Worm (Caenorhabditis elegans) whole organism, late embryonic: ENCODE data around the gene sel-10.

ENCODE experiments used
- F13H6.1 ChIP-seq: sonication (generic microtip); optimal IDR thresholded peaks from 2 replicates; lab custom pipeline; 2016; ENCODE audit warnings: missing genetic modification characterization, missing compliant biosample characterization
- ceh-18 ChIP-seq: sonication (generic microtip); optimal IDR thresholded peaks from 2 replicates; lab custom pipeline; 2016; ENCODE audit warnings: missing genetic modification characterization, missing compliant biosample characterization
- ceh-19 ChIP-seq: fragments of 200-800 bp; sonication (Bioruptor generic); optimal IDR thresholded peaks from 2 replicates; lab custom pipeline; 2018; ENCODE audit warnings: mild to moderate bottlenecking, missing genetic modification characterization, missing compliant biosample characterization
- ceh-2 ChIP-seq: sonication (generic microtip); optimal IDR thresholded peaks from 2 replicates; lab custom pipeline; 2016; ENCODE audit warnings: missing genotype, missing genetic modification characterization, missing compliant biosample characterization
- ceh-24 ChIP-seq: sonication (generic microtip); optimal IDR thresholded peaks from 2 replicates; lab custom pipeline; 2016; ENCODE audit warnings: mild to moderate bottlenecking, missing genetic modification characterization, missing compliant biosample characterization
- ceh-45 ChIP-seq: fragments of 200-800 bp; sonication (Bioruptor generic); IDR thresholded peaks from 2 replicates; pipeline ENCODE4 v1.3.6; 2022; ENCODE audit warnings: missing genetic modification reagents, missing genetic modification characterization, missing compliant biosample characterization
- ceh-6 ChIP-seq: fragments of 200-800 bp; sonication (Bioruptor generic); optimal IDR thresholded peaks from 2 replicates; lab custom pipeline; 2018; ENCODE audit warnings: mild to moderate bottlenecking, missing genetic modification characterization, missing compliant biosample characterization
- ceh-9 ChIP-seq: sonication (generic microtip); optimal IDR thresholded peaks from 2 replicates; lab custom pipeline; 2016; ENCODE audit warnings: mild to moderate bottlenecking, missing genetic modification characterization, inconsistent platforms, missing compliant biosample characterization
- fkh-10 ChIP-seq: fragments of 150-350 bp; optimal IDR thresholded peaks from 2 replicates; lab custom pipeline; 2014; ENCODE audit warnings: missing biosample characterization, missing genetic modification reagents, missing genetic modification characterization
- gmeb-2 ChIP-seq: sonication (generic microtip); optimal IDR thresholded peaks from 2 replicates; lab custom pipeline; 2016; ENCODE audit warnings: missing genetic modification characterization, inconsistent platforms, missing compliant biosample characterization
- hlh-6 ChIP-seq: sonication (generic microtip); optimal IDR thresholded peaks from 2 replicates; lab custom pipeline; 2016; ENCODE audit warnings: missing genotype, missing genetic modification characterization, missing compliant biosample characterization
- lim-6 ChIP-seq: sonication (generic microtip); optimal IDR thresholded peaks from 2 replicates; lab custom pipeline; 2016; ENCODE audit warnings: missing genetic modification characterization, missing compliant biosample characterization
- lin-11 ChIP-seq: fragments of 200-800 bp; sonication (Bioruptor generic); optimal IDR thresholded peaks from 2 replicates; lab custom pipeline; 2018; ENCODE audit warnings: mild to moderate bottlenecking, missing genetic modification characterization, missing compliant biosample characterization
- madf-2 ChIP-seq: sonication (generic microtip); optimal IDR thresholded peaks from 2 replicates; lab custom pipeline; 2017; ENCODE audit warnings: missing genetic modification characterization, missing compliant biosample characterization
- nfya-1 ChIP-seq: sonication (generic microtip); optimal IDR thresholded peaks from 2 replicates; lab custom pipeline; 2017; ENCODE audit warnings: missing genetic modification characterization, mild to moderate bottlenecking, missing compliant biosample characterization, antibody characterized with exemption, moderate library complexity
- pat-9 ChIP-seq: fragments of 200-800 bp; sonication (Bioruptor generic); optimal IDR thresholded peaks from 2 replicates; lab custom pipeline; 2018; ENCODE audit warnings: mild to moderate bottlenecking, missing genetic modification characterization, moderate library complexity, missing compliant biosample characterization
- pros-1 ChIP-seq: fragments of 150-350 bp; optimal IDR thresholded peaks from 2 replicates; lab custom pipeline; 2014; ENCODE audit warnings: missing biosample characterization, missing genetic modification reagents, missing genetic modification characterization
- sox-2 ChIP-seq: fragments of 200-800 bp; sonication (Bioruptor generic); IDR thresholded peaks from 2 replicates; pipeline ENCODE4 v1.3.6; 2022; ENCODE audit warnings: missing genetic modification reagents, missing genetic modification characterization, missing compliant biosample characterization
- zip-5 ChIP-seq: sonication (generic microtip); optimal IDR thresholded peaks from 2 replicates; lab custom pipeline; 2016; ENCODE audit warnings: missing genetic modification characterization, missing compliant biosample characterization
- ztf-16 ChIP-seq: sonication (generic microtip); optimal IDR thresholded peaks from 2 replicates; lab custom pipeline; 2017; ENCODE audit warnings: missing genetic modification characterization, missing compliant biosample characterization

sel-10 gene

ce11 chrV:13868886-13869285 lies 49.7 kb downstream of the sel-10 start:
- TF ChIP-seq ceh-6 (GFP tag; lab: Kevin White, UChicago) (peak; percentile 51), lin-11 (tag; lab: Kevin White, UChicago) (peak; percentile 33), gmeb-2 (tag; lab: Kevin White, UChicago) (peak; percentile 29), pat-9 (peak; percentile 50), ceh-19 (peak; percentile 51)
- TF ChIP-seq, all 69 proteins: peak for 5; not testable (repeated sequence) for 64

ce11 chrV:13869551-13869950 lies 50.4 kb downstream of the sel-10 start:
- TF ChIP-seq zip-5 (no peak), ceh-18 (tag; lab: Kevin White, UChicago) (no peak), hlh-6 (tag; lab: Kevin White, UChicago) (no peak), fkh-10 (no peak), lim-6 (tag; lab: Kevin White, UChicago) (no peak), ztf-16 (tag; lab: Kevin White, UChicago) (no peak), ceh-24 (tag; lab: Kevin White, UChicago) (no peak), F13H6.1 (tag; lab: Kevin White, UChicago) (no peak), ceh-2 (tag; lab: Kevin White, UChicago) (no peak), madf-2 (tag; lab: Kevin White, UChicago) (no peak), ceh-9 (tag; lab: Kevin White, UChicago) (no peak), sox-2 (GFP tag; lab: Robert Waterston, UW) (no peak), pros-1 (no peak), nfya-1 (tag; lab: Kevin White, UChicago) (no peak), ceh-45 (GFP tag; lab: Robert Waterston, UW) (no peak)
